Worm (Caenorhabditis elegans) whole organism, L2 larva: ENCODE results near the gene Y46H3D.1.
A peak's percentile ranks its signal among the peaks of the same experiment; 100 is the strongest.

Source experiments
- C34F6.9 ChIP-seq: fragments of 150-350 bp; optimal IDR thresholded peaks from 2 replicates; lab custom pipeline; 2014; ENCODE audit warnings: missing biosample characterization, missing genetic modification characterization
- F13H6.1 ChIP-seq: sonication (generic microtip); optimal IDR thresholded peaks from 2 replicates; lab custom pipeline; 2016; ENCODE audit warnings: missing genetic modification characterization, missing compliant biosample characterization
- R02D3.7 ChIP-seq: fragments of 150-350 bp; optimal IDR thresholded peaks from 2 replicates; lab custom pipeline; 2014; ENCODE audit warnings: missing biosample characterization, missing genetic modification characterization
- Y55F3AM.14 ChIP-seq: fragments of 200-800 bp; sonication (Bioruptor generic); optimal IDR thresholded peaks from 2 replicates; lab custom pipeline; 2018; ENCODE audit warnings: mild to moderate bottlenecking, missing genetic modification characterization, missing compliant biosample characterization
- ZK546.5 ChIP-seq: sonication (generic microtip); optimal IDR thresholded peaks from 2 replicates; lab custom pipeline; 2017; ENCODE audit warnings: missing biosample characterization, missing genetic modification characterization
- alr-1 ChIP-seq: fragments of 150-350 bp; optimal IDR thresholded peaks from 2 replicates; lab custom pipeline; 2014; ENCODE audit warnings: missing biosample characterization, missing genetic modification characterization
- ama-1 ChIP-seq: fragments of 150-350 bp; optimal IDR thresholded peaks from 2 replicates; lab custom pipeline; 2018; ENCODE audit warnings: inconsistent platforms
- blmp-1 ChIP-seq: sonication (generic microtip); optimal IDR thresholded peaks from 2 replicates; lab custom pipeline; 2017; ENCODE audit warnings: missing genetic modification characterization, mild to moderate bottlenecking, missing compliant biosample characterization, antibody characterized with exemption, moderate library complexity; ENCODE audit not compliant: insufficient read depth
- ceh-16 ChIP-seq: fragments of 150-350 bp; optimal IDR thresholded peaks from 2 replicates; lab custom pipeline; 2014; ENCODE audit warnings: missing biosample characterization, missing genetic modification characterization
- ceh-82 ChIP-seq: fragments of 150-350 bp; optimal IDR thresholded peaks from 2 replicates; lab custom pipeline; 2014; ENCODE audit warnings: missing biosample characterization, missing genetic modification characterization
- crh-2 ChIP-seq: sonication (generic microtip); optimal IDR thresholded peaks from 2 replicates; lab custom pipeline; 2017; ENCODE audit warnings: missing biosample characterization, missing genetic modification characterization
- dmd-4 ChIP-seq: sonication (generic microtip); optimal IDR thresholded peaks from 2 replicates; lab custom pipeline; 2017; ENCODE audit warnings: missing biosample characterization, missing genetic modification characterization
- egl-27 ChIP-seq: sonication (generic microtip); optimal IDR thresholded peaks from 3 replicates; lab custom pipeline; 2017; ENCODE audit warnings: missing biosample characterization, missing genetic modification reagents, missing genetic modification characterization
- elt-1 ChIP-seq: fragments of 150-350 bp; optimal IDR thresholded peaks from 2 replicates; lab custom pipeline; 2014; ENCODE audit warnings: missing biosample characterization, missing genetic modification characterization
- fos-1 ChIP-seq: fragments of 150-350 bp; optimal IDR thresholded peaks from 2 replicates; lab custom pipeline; 2014; ENCODE audit warnings: missing biosample characterization, missing genetic modification characterization
- gmeb-1 ChIP-seq: fragments of 150-350 bp; optimal IDR thresholded peaks from 2 replicates; lab custom pipeline; 2014; ENCODE audit warnings: missing biosample characterization, missing genetic modification characterization
- lin-11 ChIP-seq: fragments of 150-350 bp; sonication (generic microtip); optimal IDR thresholded peaks from 2 replicates; lab custom pipeline; 2014; ENCODE audit warnings: missing biosample characterization, missing genetic modification characterization, inconsistent platforms, mixed read lengths
- lin-13 ChIP-seq: fragments of 150-350 bp; optimal IDR thresholded peaks from 2 replicates; lab custom pipeline; 2014; ENCODE audit warnings: missing biosample characterization, missing genetic modification reagents, missing genetic modification characterization
- lin-39 ChIP-seq: fragments of 150-350 bp; optimal IDR thresholded peaks from 2 replicates; lab custom pipeline; 2014; ENCODE audit warnings: missing biosample characterization, missing genetic modification reagents, missing genetic modification characterization
- lsy-2 ChIP-seq, 2 experiments: fragments of 150-350 bp in 1 of 2; sonication (generic microtip) in 1 of 2; optimal IDR thresholded peaks; 2 replicates each; lab custom pipeline; 2014 to 2017; ENCODE audit warnings: missing biosample characterization in 2 of 2, missing genetic modification characterization in 2 of 2
- mab-5 ChIP-seq: fragments of 150-350 bp; optimal IDR thresholded peaks from 2 replicates; lab custom pipeline; 2014; ENCODE audit warnings: missing biosample characterization, missing genetic modification characterization
- mbf-1 ChIP-seq: sonication (generic microtip); optimal IDR thresholded peaks from 2 replicates; lab custom pipeline; 2017; ENCODE audit warnings: missing biosample characterization, missing genetic modification characterization
- mdl-1 ChIP-seq, 2 experiments: fragments of 150-350 bp in 1 of 2; sonication (generic microtip) in 1 of 2; optimal IDR thresholded peaks; 2 replicates each; lab custom pipeline; 2017; ENCODE audit warnings: missing biosample characterization in 2 of 2, missing genetic modification characterization in 2 of 2
- nhr-11 ChIP-seq: fragments of 150-350 bp; optimal IDR thresholded peaks from 2 replicates; lab custom pipeline; 2014; ENCODE audit warnings: missing biosample characterization, missing genetic modification characterization
- nhr-129 ChIP-seq: fragments of 150-350 bp; optimal IDR thresholded peaks from 2 replicates; lab custom pipeline; 2014; ENCODE audit warnings: missing biosample characterization, missing genetic modification characterization
- nhr-21 ChIP-seq: fragments of 150-350 bp; optimal IDR thresholded peaks from 2 replicates; lab custom pipeline; 2014; ENCODE audit warnings: missing biosample characterization, missing genetic modification characterization
- nhr-237 ChIP-seq: fragments of 150-350 bp; optimal IDR thresholded peaks from 2 replicates; lab custom pipeline; 2014; ENCODE audit warnings: missing biosample characterization, missing genetic modification characterization
- nhr-25 ChIP-seq: fragments of 150-350 bp; sonication (generic microtip); optimal IDR thresholded peaks from 3 replicates; lab custom pipeline; 2014; ENCODE audit warnings: missing biosample characterization, missing genetic modification characterization
- nhr-6 ChIP-seq: fragments of 150-350 bp; optimal IDR thresholded peaks from 2 replicates; lab custom pipeline; 2014; ENCODE audit warnings: missing biosample characterization, missing genetic modification characterization
- peb-1 ChIP-seq: fragments of 150-350 bp; optimal IDR thresholded peaks from 2 replicates; lab custom pipeline; 2014; ENCODE audit warnings: missing biosample characterization, missing genetic modification characterization
- sma-3 ChIP-seq: sonication (generic microtip); optimal IDR thresholded peaks from 2 replicates; lab custom pipeline; 2016; ENCODE audit warnings: missing genetic modification reagents, missing genetic modification characterization, missing compliant biosample characterization
- sma-9 ChIP-seq, 2 experiments: fragments of 150-350 bp in 1 of 2; sonication (generic microtip) in 1 of 2; optimal IDR thresholded peaks; 2 replicates each; lab custom pipeline; 2014 to 2016; ENCODE audit warnings: missing genetic modification characterization in 2 of 2, mild to moderate bottlenecking in 1 of 2, missing biosample characterization in 1 of 2, missing compliant biosample characterization in 1 of 2, missing genetic modification reagents in 1 of 2, moderate library complexity in 1 of 2
- unc-55 ChIP-seq: fragments of 150-350 bp; sonication (generic microtip); optimal IDR thresholded peaks from 3 replicates; lab custom pipeline; 2014; ENCODE audit warnings: missing biosample characterization, missing genetic modification reagents, missing genetic modification characterization
- unc-62 ChIP-seq: fragments of 150-350 bp; optimal IDR thresholded peaks from 2 replicates; lab custom pipeline; 2014; ENCODE audit warnings: missing biosample characterization, missing genetic modification reagents, missing genetic modification characterization
- zag-1 ChIP-seq: fragments of 150-350 bp; optimal IDR thresholded peaks from 2 replicates; lab custom pipeline; 2014; ENCODE audit warnings: missing biosample characterization, missing genetic modification characterization
- ztf-11 ChIP-seq: sonication (generic microtip); optimal IDR thresholded peaks from 2 replicates; lab custom pipeline; 2017; ENCODE audit warnings: missing biosample characterization, missing genetic modification characterization
- ztf-4 ChIP-seq: fragments of 150-350 bp; optimal IDR thresholded peaks from 2 replicates; lab custom pipeline; 2014; ENCODE audit warnings: missing biosample characterization, missing genetic modification characterization

The Y46H3D.1 gene

ce11 chrV:1642199-1642598 lies at the start of gene Y46H3D.1:
Gene Y46H3D.1, plus strand, starts transcription at chrV:1642499.
- TF ChIP-seq R02D3.7 (tag; lab: Kevin White, UChicago) (no peak), ama-1 (lab: Kevin White, UChicago) (no peak), lsy-2 (tag; optimal IDR thresholded peaks at IDR 0.05; lab: Kevin White, UChicago) (no peak), mbf-1 (no peak), mab-5 (no peak), ceh-16 (tag; lab: Kevin White, UChicago) (no peak), lin-13 (GFP tag; lab: Kevin White, UChicago) (no peak)

- no peak for TF ChIP-seq lin-11
- TF ChIP-seq unc-55 = no peak
- TF ChIP-seq crh-2 (tag; lab: Kevin White, UChicago) = peak; percentile 9
- peak; percentile 9 for TF ChIP-seq gmeb-1 (tag; lab: Kevin White, UChicago)
- TF ChIP-seq fos-1 (tag; lab: Kevin White, UChicago) = peak; percentile 24
- TF ChIP-seq egl-27 (tag; lab: Kevin White, UChicago) = no peak
- peak; percentile 67 for TF ChIP-seq sma-3 (GFP tag; lab: Kevin White, UChicago)
- peak; percentile 3 for TF ChIP-seq sma-9 (GFP tag; optimal IDR thresholded peaks at IDR 0.05; lab: Kevin White, UChicago)
- TF ChIP-seq sma-9 (tag; optimal IDR thresholded peaks at IDR 0.05; lab: Kevin White, UChicago) = no peak
- no peak for TF ChIP-seq nhr-6 (tag; lab: Kevin White, UChicago)
- peak; percentile 41 for TF ChIP-seq nhr-21 (tag; lab: Kevin White, UChicago)
- peak; percentile 19 for TF ChIP-seq nhr-25 (tag; lab: Kevin White, UChicago)
- no peak for TF ChIP-seq peb-1 (tag; lab: Kevin White, UChicago)
- TF ChIP-seq ceh-16 (tag; lab: Kevin White, UChicago) = no peak
Measured at ce11 chrV:1593799-1594420, 48.4 kb upstream of the Y46H3D.1 start, which contains the start of gene F16B4.4. Gene F16B4.4, plus strand, starts transcription at chrV:1594019.

- peak; percentile 48 for TF ChIP-seq sma-3 (GFP tag; lab: Kevin White, UChicago)
- TF ChIP-seq dmd-4 = no peak
- TF ChIP-seq Y55F3AM.14 (GFP tag; lab: Kevin White, UChicago) = no peak
- TF ChIP-seq peb-1 (tag; lab: Kevin White, UChicago) = no peak
Measured at ce11 chrV:1594554-1595092, 47.7 kb upstream of the Y46H3D.1 start.

ce11 chrV:1600561-1601088 lies 41.7 kb upstream of the Y46H3D.1 start, which contains the start of gene F16B4.2:
Gene F16B4.2, plus strand, starts transcription at chrV:1601038.
- TF ChIP-seq lsy-2 (tag; optimal IDR thresholded peaks at IDR 0.05; lab: Kevin White, UChicago) (no peak), F13H6.1 (no peak), ceh-82 (tag; lab: Kevin White, UChicago) (no peak), nhr-21 (tag; lab: Kevin White, UChicago) (no peak), lin-39 (tag; lab: Kevin White, UChicago) (no peak)

ce11 chrV:1607790-1608189 lies 34.5 kb upstream of the Y46H3D.1 start, which contains the start of gene nhr-178:
Gene nhr-178, minus strand, starts transcription at chrV:1607953.
- TF ChIP-seq ztf-11 (tag; lab: Kevin White, UChicago) (no peak), sma-3 (GFP tag; lab: Kevin White, UChicago) (peak; percentile 77), nhr-25 (tag; lab: Kevin White, UChicago) (peak; percentile 64), F13H6.1 (peak; percentile 85), sma-9 (GFP tag; optimal IDR thresholded peaks at IDR 0.05; lab: Kevin White, UChicago) (peak; percentile 76), sma-9 (tag; optimal IDR thresholded peaks at IDR 0.05; lab: Kevin White, UChicago) (no peak), Y55F3AM.14 (GFP tag; lab: Kevin White, UChicago) (peak; percentile 48), blmp-1 (peak; percentile 18), elt-1 (tag; lab: Kevin White, UChicago) (no peak), C34F6.9 (tag; lab: Kevin White, UChicago) (no peak), crh-2 (tag; lab: Kevin White, UChicago) (peak; percentile 25), unc-62 (GFP tag; lab: Kevin White, UChicago) (no peak), nhr-237 (tag; lab: Kevin White, UChicago) (no peak), ztf-4 (no peak), nhr-21 (tag; lab: Kevin White, UChicago) (no peak), alr-1 (tag; lab: Kevin White, UChicago) (no peak), mdl-1 (tag; optimal IDR thresholded peaks at IDR 0.05; lab: Kevin White, UChicago) (no peak), lsy-2 (tag; optimal IDR thresholded peaks at IDR 0.05; lab: Kevin White, UChicago) (no peak), zag-1 (tag; lab: Kevin White, UChicago) (no peak), ZK546.5 (tag; lab: Kevin White, UChicago) (no peak), nhr-129 (tag; lab: Kevin White, UChicago) (peak; percentile 12), fos-1 (tag; lab: Kevin White, UChicago) (peak; percentile 92), nhr-11 (no peak)
